Fruit fly (Drosophila melanogaster): ENCODE results near the gene RpS27.

Gene RpS27

DNA sequence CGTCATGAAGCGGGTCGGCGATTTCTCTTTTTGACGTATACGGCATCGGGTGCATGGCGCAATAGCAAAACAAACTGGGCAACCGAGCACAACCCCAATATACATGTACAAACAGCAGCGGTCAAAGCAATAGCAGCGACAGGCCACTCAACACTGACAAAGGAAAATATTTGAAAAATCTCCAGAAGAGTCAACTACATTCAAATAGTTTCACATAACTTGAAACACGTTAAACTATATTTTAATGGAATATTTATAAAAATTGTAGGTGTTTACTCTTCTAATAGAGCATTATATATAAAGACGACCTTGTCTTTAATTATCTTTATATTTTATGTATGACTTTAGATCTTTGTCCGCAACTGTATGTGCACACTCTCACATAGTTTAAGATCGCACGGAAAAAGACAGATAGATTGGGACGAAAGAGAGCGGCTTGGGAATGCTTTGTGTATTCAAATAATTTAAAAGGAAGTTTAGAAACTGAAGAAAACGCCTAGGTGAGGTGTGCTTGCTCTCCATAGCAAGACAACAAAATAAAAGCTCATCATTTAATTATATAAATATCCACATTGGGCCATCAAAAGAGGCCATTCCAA lies 39.8 kb downstream of the RpS27 start (continued):
- TF ChIP-seq ac (GFP tag; optimal IDR thresholded peaks at IDR 0.05) (peak; percentile 18), CG1024 (GFP tag; IDR thresholded peaks at IDR 0.05) (peak; percentile 56; the same call in 1 of the 2 replicates), NK7.1 (GFP tag; optimal IDR thresholded peaks at IDR 0.05) (no peak), CG12236 (GFP tag; optimal IDR thresholded peaks at IDR 0.05) (peak; percentile 14), CG1792 (GFP tag; optimal IDR thresholded peaks at IDR 0.05) (no peak), sob (GFP tag; IDR thresholded peaks at IDR 0.05) (peak; percentile 66), h (optimal IDR thresholded peaks at IDR 0.05) (no peak), vvl (GFP tag; IDR thresholded peaks at IDR 0.05) (peak; percentile 82), Fer3 (tag; optimal IDR thresholded peaks at IDR 0.05) (peak; percentile 72), Rfx (GFP tag; IDR thresholded peaks at IDR 0.05) (peak; percentile 66), CG9727 (GFP tag; optimal IDR thresholded peaks at IDR 0.05) (peak; percentile 70), sd (tag; optimal IDR thresholded peaks at IDR 0.05) (peak; percentile 32), NC2β (GFP tag; optimal IDR thresholded peaks at IDR 0.05) (no peak), CHES-1-like (GFP tag; optimal IDR thresholded peaks at IDR 0.05) (peak; percentile 25), CG18619 (GFP tag; optimal IDR thresholded peaks at IDR 0.05) (peak; percentile 75), chn (GFP tag; optimal IDR thresholded peaks at IDR 0.05) (peak; percentile 33), CG17328 (GFP tag; IDR thresholded peaks at IDR 0.05) (peak; percentile 70), CG12104 (GFP tag; optimal IDR thresholded peaks at IDR 0.05) (peak; percentile 67), CG7987 (GFP tag; optimal IDR thresholded peaks at IDR 0.05) (peak; percentile 16), Mrtf (GFP tag; IDR thresholded peaks at IDR 0.05) (peak; percentile 63; the same call in 1 of the 3 replicates), CG10565 (GFP tag; optimal IDR thresholded peaks at IDR 0.05) (no peak), Fer1 (GFP tag; optimal IDR thresholded peaks at IDR 0.05) (peak; percentile 78), HmgD (GFP tag; optimal IDR thresholded peaks at IDR 0.05) (no peak), ash1 (GFP tag; optimal IDR thresholded peaks at IDR 0.05) (no peak), scrt (GFP tag; optimal IDR thresholded peaks at IDR 0.05) (peak; percentile 52), lilli (GFP tag; optimal IDR thresholded peaks at IDR 0.05) (peak; percentile 66), CG17186 (GFP tag; optimal IDR thresholded peaks at IDR 0.05) (no peak), CoRest (tag; optimal IDR thresholded peaks at IDR 0.05) (peak; percentile 80), CG12744 (GFP tag; optimal IDR thresholded peaks at IDR 0.05) (peak; percentile 30), Fer2 (tag; optimal IDR thresholded peaks at IDR 0.05) (peak; percentile 19), Atf6 (GFP tag; IDR thresholded peaks at IDR 0.05) (peak; percentile 73), CG1529 (GFP tag; optimal IDR thresholded peaks at IDR 0.05) (peak; percentile 64), dimm (GFP tag; IDR thresholded peaks at IDR 0.05) (no peak), mam (GFP tag; optimal IDR thresholded peaks at IDR 0.05) (peak; percentile 36), CG4424 (GFP tag; optimal IDR thresholded peaks at IDR 0.05) (peak; percentile 67), Neu2 (GFP tag; optimal IDR thresholded peaks at IDR 0.05; ENCODE audit: borderline replicate concordance) (no peak), CG34376 (GFP tag; optimal IDR thresholded peaks at IDR 0.05) (peak; percentile 5), Stat92E (GFP tag; optimal IDR thresholded peaks at IDR 0.05) (no peak), MTF-1 (GFP tag; optimal IDR thresholded peaks at IDR 0.05; ENCODE audit: borderline replicate concordance) (peak; percentile 50), CG1832 (GFP tag; optimal IDR thresholded peaks at IDR 0.05) (no peak), gce (GFP tag; IDR thresholded peaks at IDR 0.05) (peak; percentile 60; the same call in 1 of the 3 replicates), tin (GFP tag; optimal IDR thresholded peaks at IDR 0.05) (peak; percentile 65), CG9437 (GFP tag; optimal IDR thresholded peaks at IDR 0.05) (peak; percentile 58), ssp (GFP tag; IDR thresholded peaks at IDR 0.05) (peak; percentile 23; the same call in 1 of the 2 replicates), GATAe (GFP tag; conservative IDR thresholded peaks at IDR 0.05) (no peak), CG7963 (GFP tag; IDR thresholded peaks at IDR 0.05; ENCODE audit: partially characterized antibody) (no peak), H15 (GFP tag; IDR thresholded peaks at IDR 0.05) (peak; percentile 58; the same call in 2 of the 3 replicates), HLH54F (GFP tag; optimal IDR thresholded peaks at IDR 0.05) (peak; percentile 39), CG11247 (GFP tag; IDR thresholded peaks at IDR 0.05) (no peak), ewg (GFP tag; optimal IDR thresholded peaks at IDR 0.05) (peak; percentile 40), ems (GFP tag; optimal IDR thresholded peaks at IDR 0.05) (peak; percentile 43)

Measured in whole organism, embryonic.